Worm (Caenorhabditis elegans): ENCODE results near the gene abhd-3.2.
A peak's percentile ranks its signal among the peaks of the same experiment; 100 is the strongest.

Gene abhd-3.2

ce11 chrX:950482-950881, 27.3 kb downstream of the abhd-3.2 start, which contains the start of gene arr-1:
Gene arr-1, plus strand, starts transcription at chrX:950782.
- TF ChIP-seq dao-5 (tag; optimal IDR thresholded peaks at IDR 0.05), result no peak
- no peak for TF ChIP-seq W03F9.2 (tag; optimal IDR thresholded peaks at IDR 0.05)
- TF ChIP-seq him-1 (tag; optimal IDR thresholded peaks at IDR 0.05), result no peak

ce11 chrX:949466-949865, 28.3 kb downstream of the abhd-3.2 start:
- TF ChIP-seq W03F9.2 (tag; optimal IDR thresholded peaks at IDR 0.05) (peak; percentile 75), him-1 (tag; optimal IDR thresholded peaks at IDR 0.05) (peak; percentile 95), dao-5 (tag; optimal IDR thresholded peaks at IDR 0.05) (no peak)

ce11 chrX:948783-949182, 29.0 kb downstream of the abhd-3.2 start, which contains the start of gene sms-2:
Gene sms-2, minus strand, starts transcription at chrX:948883.
- TF ChIP-seq him-1 (tag; optimal IDR thresholded peaks at IDR 0.05) (no peak), W03F9.2 (tag; optimal IDR thresholded peaks at IDR 0.05) (no peak), dao-5 (tag; optimal IDR thresholded peaks at IDR 0.05) (no peak)

- no peak for TF ChIP-seq him-1 (tag; optimal IDR thresholded peaks at IDR 0.05)
- no peak for TF ChIP-seq W03F9.2 (tag; optimal IDR thresholded peaks at IDR 0.05)
- no peak for TF ChIP-seq dao-5 (tag; optimal IDR thresholded peaks at IDR 0.05)
Measured at ce11 chrX:947885-948284, 29.9 kb downstream of the abhd-3.2 start.

- TF ChIP-seq him-1 (tag; optimal IDR thresholded peaks at IDR 0.05) (no peak), W03F9.2 (tag; optimal IDR thresholded peaks at IDR 0.05) (no peak), dao-5 (tag; optimal IDR thresholded peaks at IDR 0.05) (no peak)
Measured at ce11 chrX:945669-946068, 32.1 kb downstream of the abhd-3.2 start.

- TF ChIP-seq dao-5 (tag; optimal IDR thresholded peaks at IDR 0.05) (no peak), him-1 (tag; optimal IDR thresholded peaks at IDR 0.05) (no peak), W03F9.2 (tag; optimal IDR thresholded peaks at IDR 0.05) (no peak)
Measured at ce11 chrX:938269-938883, 39.4 kb downstream of the abhd-3.2 start, which contains the start of gene F53H8.3. Gene F53H8.3, plus strand, starts transcription at chrX:938543.

ce11 chrX:936013-936412, 41.8 kb downstream of the abhd-3.2 start:
- TF ChIP-seq W03F9.2 (tag; optimal IDR thresholded peaks at IDR 0.05) (no peak), him-1 (tag; optimal IDR thresholded peaks at IDR 0.05) (no peak), dao-5 (tag; optimal IDR thresholded peaks at IDR 0.05) (no peak)

ce11 chrX:933504-933903, 44.3 kb downstream of the abhd-3.2 start, which contains the start of gene F35H12.1:
Gene F35H12.1, plus strand, starts transcription at chrX:933804.
- TF ChIP-seq him-1 (tag; optimal IDR thresholded peaks at IDR 0.05) (no peak), dao-5 (tag; optimal IDR thresholded peaks at IDR 0.05) (no peak), W03F9.2 (tag; optimal IDR thresholded peaks at IDR 0.05) (no peak)

ce11 chrX:932874-933273, 44.9 kb downstream of the abhd-3.2 start:
- no peak for TF ChIP-seq W03F9.2 (tag; optimal IDR thresholded peaks at IDR 0.05)
- peak; percentile 60 for TF ChIP-seq him-1 (tag; optimal IDR thresholded peaks at IDR 0.05)
- TF ChIP-seq dao-5 (tag; optimal IDR thresholded peaks at IDR 0.05), result no peak

- TF ChIP-seq dao-5 (tag; optimal IDR thresholded peaks at IDR 0.05), result no peak
- no peak for TF ChIP-seq him-1 (tag; optimal IDR thresholded peaks at IDR 0.05)
- TF ChIP-seq W03F9.2 (tag; optimal IDR thresholded peaks at IDR 0.05), result no peak
Measured at ce11 chrX:927632-928031, 50.2 kb downstream of the abhd-3.2 start.

ce11 chrX:926125-926524, 51.7 kb downstream of the abhd-3.2 start:
- TF ChIP-seq him-1 (tag; optimal IDR thresholded peaks at IDR 0.05) (no peak), dao-5 (tag; optimal IDR thresholded peaks at IDR 0.05) (no peak), W03F9.2 (tag; optimal IDR thresholded peaks at IDR 0.05) (no peak)

Data from whole organism, L4/young adult.